Fruit fly (Drosophila melanogaster): ENCODE data around the gene ppk10.

DNA sequence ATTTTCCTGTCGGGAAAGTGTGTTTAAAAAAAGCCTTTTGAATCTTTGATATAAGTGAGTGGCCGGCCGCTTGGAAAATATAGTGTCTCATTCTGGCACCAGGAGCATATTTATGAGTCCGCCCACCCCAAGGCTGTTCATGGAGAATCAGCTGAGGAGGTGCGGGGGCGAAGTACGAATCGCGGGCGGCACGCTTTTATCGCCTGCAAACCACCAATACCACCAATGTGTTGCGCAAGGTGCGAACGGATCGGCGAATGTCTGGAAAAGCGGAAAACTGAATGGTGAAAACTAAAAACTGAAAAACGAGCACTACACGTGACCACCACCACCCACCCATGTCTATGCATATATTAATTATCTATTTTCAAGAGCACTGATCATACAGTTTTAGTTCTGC, 16.8 kb upstream of the ppk10 start:
- TF ChIP-seq usp (GFP tag; optimal IDR thresholded peaks at IDR 0.05): no peak
- no peak for TF ChIP-seq pan (optimal IDR thresholded peaks at IDR 0.05)
- no peak for TF ChIP-seq psq (optimal IDR thresholded peaks at IDR 0.05)
- no peak for TF ChIP-seq CG8478 (optimal IDR thresholded peaks at IDR 0.05)
